Worm (Caenorhabditis elegans) whole organism, late embryonic: ENCODE measurements around the gene R02E4.1.

Source experiments
- F13H6.1 ChIP-seq: sonication (generic microtip); optimal IDR thresholded peaks from 2 replicates; lab custom pipeline; 2016; ENCODE audit warnings: missing genetic modification characterization, missing compliant biosample characterization
- K02D7.2 ChIP-seq: sonication (generic microtip); optimal IDR thresholded peaks from 2 replicates; lab custom pipeline; 2017; ENCODE audit warnings: mild to moderate bottlenecking, missing genetic modification characterization, missing compliant biosample characterization
- K09A11.1 ChIP-seq: sonication (generic microtip); optimal IDR thresholded peaks from 2 replicates; lab custom pipeline; 2017; ENCODE audit warnings: antibody characterized with exemption, mild to moderate bottlenecking, missing genetic modification characterization, missing compliant biosample characterization; ENCODE audit not compliant: insufficient read depth
- ceh-14 ChIP-seq: sonication (generic microtip); optimal IDR thresholded peaks from 2 replicates; lab custom pipeline; 2016; ENCODE audit warnings: missing genotype, missing genetic modification characterization, missing compliant biosample characterization
- ceh-18 ChIP-seq: sonication (generic microtip); optimal IDR thresholded peaks from 2 replicates; lab custom pipeline; 2016; ENCODE audit warnings: missing genetic modification characterization, missing compliant biosample characterization
- ceh-2 ChIP-seq: sonication (generic microtip); optimal IDR thresholded peaks from 2 replicates; lab custom pipeline; 2016; ENCODE audit warnings: missing genotype, missing genetic modification characterization, missing compliant biosample characterization
- ceh-30 ChIP-seq: fragments of 150-350 bp; optimal IDR thresholded peaks from 2 replicates; lab custom pipeline; 2014; ENCODE audit warnings: missing biosample characterization, missing genetic modification characterization
- ceh-31 ChIP-seq: sonication (generic microtip); optimal IDR thresholded peaks from 2 replicates; lab custom pipeline; 2016; ENCODE audit warnings: missing genetic modification characterization, missing compliant biosample characterization
- ceh-48 ChIP-seq: sonication (generic microtip); optimal IDR thresholded peaks from 2 replicates; lab custom pipeline; 2016; ENCODE audit warnings: missing genetic modification characterization, inconsistent platforms, missing compliant biosample characterization
- dve-1 ChIP-seq: sonication (generic microtip); optimal IDR thresholded peaks from 2 replicates; lab custom pipeline; 2017; ENCODE audit warnings: antibody characterized with exemption, mild to moderate bottlenecking, missing genetic modification characterization, missing compliant biosample characterization
- fax-1 ChIP-seq: sonication (generic microtip); optimal IDR thresholded peaks from 2 replicates; lab custom pipeline; 2016; ENCODE audit warnings: missing genotype, missing genetic modification characterization, missing compliant biosample characterization
- fkh-6 ChIP-seq: sonication (generic microtip); optimal IDR thresholded peaks from 2 replicates; lab custom pipeline; 2016; ENCODE audit warnings: missing genetic modification characterization, missing compliant biosample characterization
- hlh-30 ChIP-seq: sonication (generic microtip); optimal IDR thresholded peaks from 2 replicates; lab custom pipeline; 2017; ENCODE audit warnings: antibody characterized with exemption, missing genetic modification characterization, missing compliant biosample characterization; ENCODE audit not compliant: insufficient read depth
- hlh-8 ChIP-seq: sonication (generic microtip); optimal IDR thresholded peaks from 2 replicates; lab custom pipeline; 2016; ENCODE audit warnings: missing genotype, missing genetic modification characterization, missing compliant biosample characterization
- lim-6 ChIP-seq: sonication (generic microtip); optimal IDR thresholded peaks from 2 replicates; lab custom pipeline; 2016; ENCODE audit warnings: missing genetic modification characterization, missing compliant biosample characterization
- madf-2 ChIP-seq: sonication (generic microtip); optimal IDR thresholded peaks from 2 replicates; lab custom pipeline; 2017; ENCODE audit warnings: missing genetic modification characterization, missing compliant biosample characterization
- mec-3 ChIP-seq: sonication (generic microtip); optimal IDR thresholded peaks from 2 replicates; lab custom pipeline; 2016; ENCODE audit warnings: borderline replicate concordance, missing genetic modification characterization, missing compliant biosample characterization
- nfya-1 ChIP-seq: sonication (generic microtip); optimal IDR thresholded peaks from 2 replicates; lab custom pipeline; 2017; ENCODE audit warnings: missing genetic modification characterization, mild to moderate bottlenecking, missing compliant biosample characterization, antibody characterized with exemption, moderate library complexity
- nhr-11 ChIP-seq: fragments of 150-350 bp; optimal IDR thresholded peaks from 2 replicates; lab custom pipeline; 2014; ENCODE audit warnings: missing biosample characterization, missing genetic modification characterization
- nhr-232 ChIP-seq: sonication (generic microtip); optimal IDR thresholded peaks from 2 replicates; lab custom pipeline; 2016; ENCODE audit warnings: missing genetic modification characterization, missing compliant biosample characterization
- npax-4 ChIP-seq: sonication (generic microtip); optimal IDR thresholded peaks from 2 replicates; lab custom pipeline; 2016; ENCODE audit warnings: missing genetic modification characterization, missing compliant biosample characterization
- pag-3 ChIP-seq: sonication (generic microtip); optimal IDR thresholded peaks from 2 replicates; lab custom pipeline; 2016; ENCODE audit warnings: missing compliant biosample characterization, missing genetic modification characterization, borderline replicate concordance
- pat-9 ChIP-seq: fragments of 200-800 bp; sonication (Bioruptor generic); optimal IDR thresholded peaks from 2 replicates; lab custom pipeline; 2018; ENCODE audit warnings: mild to moderate bottlenecking, missing genetic modification characterization, moderate library complexity, missing compliant biosample characterization
- pax-1 ChIP-seq: fragments of 150-350 bp; optimal IDR thresholded peaks from 2 replicates; lab custom pipeline; 2014; ENCODE audit warnings: missing biosample characterization, missing genetic modification characterization
- pha-2 ChIP-seq: sonication (generic microtip); optimal IDR thresholded peaks from 2 replicates; lab custom pipeline; 2017; ENCODE audit warnings: mild to moderate bottlenecking, missing genetic modification characterization, missing compliant biosample characterization
- pha-4 ChIP-seq: fragments of 150-350 bp; optimal IDR thresholded peaks from 2 replicates; lab custom pipeline; 2018; ENCODE audit warnings: missing biosample characterization, missing genetic modification reagents, missing genetic modification characterization
- pros-1 ChIP-seq: fragments of 150-350 bp; optimal IDR thresholded peaks from 2 replicates; lab custom pipeline; 2014; ENCODE audit warnings: missing biosample characterization, missing genetic modification reagents, missing genetic modification characterization
- ref-2 ChIP-seq: sonication (generic microtip); optimal IDR thresholded peaks from 2 replicates; lab custom pipeline; 2016; ENCODE audit warnings: missing genetic modification characterization, missing compliant biosample characterization
- sox-2 ChIP-seq: fragments of 200-800 bp; sonication (Bioruptor generic); IDR thresholded peaks from 2 replicates; pipeline ENCODE4 v1.3.6; 2022; ENCODE audit warnings: missing genetic modification reagents, missing genetic modification characterization, missing compliant biosample characterization
- sox-4 ChIP-seq: sonication (generic microtip); optimal IDR thresholded peaks from 2 replicates; lab custom pipeline; 2017; ENCODE audit warnings: mild to moderate bottlenecking, missing genetic modification characterization, inconsistent platforms, missing compliant biosample characterization
- syd-9 ChIP-seq: sonication (generic microtip); optimal IDR thresholded peaks from 2 replicates; lab custom pipeline; 2016; ENCODE audit warnings: mild to moderate bottlenecking, missing genetic modification characterization, moderate library complexity, missing compliant biosample characterization
- tbx-7 ChIP-seq: sonication (generic microtip); optimal IDR thresholded peaks from 2 replicates; lab custom pipeline; 2016; ENCODE audit warnings: missing genotype, missing genetic modification characterization, missing compliant biosample characterization
- unc-42 ChIP-seq: sonication (generic microtip); optimal IDR thresholded peaks from 2 replicates; lab custom pipeline; 2016; ENCODE audit warnings: missing genotype, missing genetic modification characterization, missing compliant biosample characterization
- unc-86 ChIP-seq: sonication (generic microtip); optimal IDR thresholded peaks from 2 replicates; lab custom pipeline; 2016; ENCODE audit warnings: missing genetic modification characterization, missing compliant biosample characterization
- zip-5 ChIP-seq: sonication (generic microtip); optimal IDR thresholded peaks from 2 replicates; lab custom pipeline; 2016; ENCODE audit warnings: missing genetic modification characterization, missing compliant biosample characterization

Gene R02E4.1

ce11 chrX:4100473-4100872 is 3.9 kb downstream of the R02E4.1 start, which contains the start of gene clh-4:
clh-4 (minus strand) TSS chrX:4100573.
- no peak for TF ChIP-seq pros-1
- no peak for TF ChIP-seq pax-1 (tag; lab: Kevin White, UChicago)
- TF ChIP-seq hlh-30 (tag; lab: Kevin White, UChicago): no peak
- TF ChIP-seq tbx-7 (tag; lab: Kevin White, UChicago): no peak
- no peak for TF ChIP-seq lim-6
- TF ChIP-seq ceh-2: no peak
- TF ChIP-seq fax-1: no peak
- TF ChIP-seq, all 69 proteins: peak for 0

- TF ChIP-seq sox-2 (no peak), dve-1 (tag; lab: Kevin White, UChicago) (no peak)
These were observed 9.4 kb downstream of the R02E4.1 start for ce11 chrX:4094979-4095378.

ce11 chrX:4088943-4089342 is 15.4 kb downstream of the R02E4.1 start:
- no peak for TF ChIP-seq syd-9 (tag; lab: Kevin White, UChicago)
- no peak for TF ChIP-seq fkh-6 (tag; lab: Kevin White, UChicago)
- TF ChIP-seq unc-42 (tag; lab: Kevin White, UChicago): peak; percentile 90
- TF ChIP-seq unc-86 (tag; lab: Kevin White, UChicago): no peak
- TF ChIP-seq ceh-31 (tag; lab: Kevin White, UChicago): peak; percentile 23
- TF ChIP-seq, all 69 proteins: peak for 2

ce11 chrX:4085489-4085888 is 18.8 kb downstream of the R02E4.1 start:
- TF ChIP-seq nfya-1 (tag; lab: Kevin White, UChicago) (no peak), sox-4 (tag; lab: Kevin White, UChicago) (no peak), pros-1 (no peak), ceh-18 (tag; lab: Kevin White, UChicago) (no peak), hlh-8 (tag; lab: Kevin White, UChicago) (no peak), ceh-30 (tag; lab: Kevin White, UChicago) (no peak), madf-2 (tag; lab: Kevin White, UChicago) (no peak), pat-9 (tag; lab: Kevin White, UChicago) (no peak), mec-3 (tag; lab: Kevin White, UChicago) (no peak)

- no peak for TF ChIP-seq madf-2 (tag; lab: Kevin White, UChicago)
- no peak for TF ChIP-seq mec-3 (tag; lab: Kevin White, UChicago)
- no peak for TF ChIP-seq ref-2
- no peak for TF ChIP-seq K09A11.1 (tag; lab: Kevin White, UChicago)
- TF ChIP-seq unc-42 (tag; lab: Kevin White, UChicago): no peak
- no peak for TF ChIP-seq ceh-31 (tag; lab: Kevin White, UChicago)
- no peak for TF ChIP-seq F13H6.1
- no peak for TF ChIP-seq ceh-2
- TF ChIP-seq K02D7.2: no peak
- TF ChIP-seq ceh-48 (tag; lab: Kevin White, UChicago): no peak
- TF ChIP-seq npax-4: no peak
- TF ChIP-seq nfya-1 (tag; lab: Kevin White, UChicago): no peak
- no peak for TF ChIP-seq pag-3 (tag; lab: Kevin White, UChicago)
- no peak for TF ChIP-seq nhr-11 (tag; lab: Kevin White, UChicago)
- no peak for TF ChIP-seq pha-4
- no peak for TF ChIP-seq ceh-14
- TF ChIP-seq pha-2 (tag; lab: Kevin White, UChicago): no peak
- no peak for TF ChIP-seq nhr-232 (tag; lab: Kevin White, UChicago)
- no peak for TF ChIP-seq zip-5 (tag; lab: Kevin White, UChicago)
These were observed 25.1 kb downstream of the R02E4.1 start, which contains the start of gene T06F4.1 for ce11 chrX:4079264-4079663. T06F4.1 (minus strand) TSS chrX:4079364.
